Worm (Caenorhabditis elegans) whole organism, mixed stage, embryonic: ENCODE measurements around the gene C17A2.7.

Experiments used
- M03D4.4 ChIP-seq: sonication (generic microtip); optimal IDR thresholded peaks from 2 replicates; lab custom pipeline; 2017; ENCODE audit warnings: mild to moderate bottlenecking, missing genetic modification characterization, missing compliant biosample characterization
- bed-3 ChIP-seq: fragments of 200-800 bp; sonication (Bioruptor generic); optimal IDR thresholded peaks from 3 replicates; lab custom pipeline; 2018; ENCODE audit warnings: mild to moderate bottlenecking, missing genetic modification characterization, moderate library complexity, missing compliant biosample characterization
- blmp-1 ChIP-seq: fragments of 150-350 bp; optimal IDR thresholded peaks from 2 replicates; lab custom pipeline; 2014; ENCODE audit warnings: missing biosample characterization, missing genetic modification characterization
- ceh-39 ChIP-seq: fragments of 150-350 bp; optimal IDR thresholded peaks from 2 replicates; lab custom pipeline; 2014; ENCODE audit warnings: missing biosample characterization, missing genetic modification characterization
- ceh-43 ChIP-seq: fragments of 200-800 bp; sonication (Bioruptor generic); optimal IDR thresholded peaks from 2 replicates; lab custom pipeline; 2018; ENCODE audit warnings: mild to moderate bottlenecking, missing genetic modification characterization, moderate library complexity, missing compliant biosample characterization
- ceh-83 ChIP-seq: fragments of 200-800 bp; sonication (Bioruptor generic); optimal IDR thresholded peaks from 2 replicates; lab custom pipeline; 2018; ENCODE audit warnings: mild to moderate bottlenecking, missing genetic modification characterization, missing compliant biosample characterization
- ces-1 ChIP-seq: fragments of 150-350 bp; optimal IDR thresholded peaks from 2 replicates; lab custom pipeline; 2014; ENCODE audit warnings: missing biosample characterization, missing genetic modification reagents, missing genetic modification characterization
- cnd-1 ChIP-seq: fragments of 200-800 bp; sonication (Bioruptor generic); optimal IDR thresholded peaks from 2 replicates; lab custom pipeline; 2018; ENCODE audit warnings: mild to moderate bottlenecking, missing genetic modification characterization, missing compliant biosample characterization
- elt-1 ChIP-seq: sonication (generic microtip); optimal IDR thresholded peaks from 2 replicates; lab custom pipeline; 2017; ENCODE audit warnings: missing genetic modification characterization, mild to moderate bottlenecking, missing compliant biosample characterization, antibody characterized with exemption, moderate library complexity, borderline replicate concordance; ENCODE audit not compliant: insufficient read depth
- elt-3 ChIP-seq: fragments of 150-350 bp; optimal IDR thresholded peaks from 2 replicates; lab custom pipeline; 2014; ENCODE audit warnings: missing biosample characterization, missing genetic modification characterization
- hlh-1 ChIP-seq: fragments of 150-350 bp; optimal IDR thresholded peaks from 2 replicates; lab custom pipeline; 2014; ENCODE audit warnings: missing biosample characterization, missing genetic modification reagents, missing genetic modification characterization
- lin-13 ChIP-seq: fragments of 150-350 bp; optimal IDR thresholded peaks from 2 replicates; lab custom pipeline; 2014; ENCODE audit warnings: missing biosample characterization, missing genetic modification characterization
- lin-32 ChIP-seq: fragments of 200-800 bp; sonication (Bioruptor generic); optimal IDR thresholded peaks from 2 replicates; lab custom pipeline; 2018; ENCODE audit warnings: mild to moderate bottlenecking, missing genetic modification characterization, missing compliant biosample characterization
- lsy-2 ChIP-seq: fragments of 150-350 bp; optimal IDR thresholded peaks from 2 replicates; lab custom pipeline; 2014; ENCODE audit warnings: missing biosample characterization, missing genetic modification characterization
- mep-1 ChIP-seq: fragments of 150-350 bp; optimal IDR thresholded peaks from 2 replicates; lab custom pipeline; 2017; ENCODE audit warnings: missing biosample characterization, missing genetic modification reagents, missing genetic modification characterization, inconsistent platforms
- mls-2 ChIP-seq: sonication (generic microtip); optimal IDR thresholded peaks from 2 replicates; lab custom pipeline; 2016; ENCODE audit warnings: mild to moderate bottlenecking, missing genetic modification characterization, moderate library complexity, missing compliant biosample characterization
- nhr-2 ChIP-seq: fragments of 150-350 bp; optimal IDR thresholded peaks from 2 replicates; lab custom pipeline; 2014; ENCODE audit warnings: missing biosample characterization, missing genetic modification characterization
- nhr-237 ChIP-seq: fragments of 150-350 bp; optimal IDR thresholded peaks from 2 replicates; lab custom pipeline; 2014; ENCODE audit warnings: missing biosample characterization, missing genetic modification characterization
- nhr-28 ChIP-seq: fragments of 150-350 bp; optimal IDR thresholded peaks from 2 replicates; lab custom pipeline; 2014; ENCODE audit warnings: missing biosample characterization, missing genetic modification characterization
- nhr-76 ChIP-seq: sonication (generic microtip); optimal IDR thresholded peaks from 2 replicates; lab custom pipeline; 2017; ENCODE audit warnings: missing biosample characterization, missing genetic modification characterization
- pha-4 ChIP-seq: fragments of 150-350 bp; optimal IDR thresholded peaks from 2 replicates; lab custom pipeline; 2018; ENCODE audit warnings: missing biosample characterization, missing genetic modification reagents, missing genetic modification characterization
- sem-2 ChIP-seq: fragments of 200-800 bp; sonication (Bioruptor generic); optimal IDR thresholded peaks from 2 replicates; lab custom pipeline; 2018; ENCODE audit warnings: mild to moderate bottlenecking, missing genetic modification characterization, missing compliant biosample characterization
- snpc-4 ChIP-seq: fragments of 150-350 bp; optimal IDR thresholded peaks from 2 replicates; lab custom pipeline; 2014; ENCODE audit warnings: missing biosample characterization, missing genetic modification characterization
- sptf-1 ChIP-seq: sonication (generic microtip); optimal IDR thresholded peaks from 2 replicates; lab custom pipeline; 2017; ENCODE audit warnings: mild to moderate bottlenecking, missing genetic modification characterization, moderate library complexity, missing compliant biosample characterization
- tbx-8 ChIP-seq: fragments of 200-800 bp; sonication (Bioruptor generic); optimal IDR thresholded peaks from 2 replicates; lab custom pipeline; 2018; ENCODE audit warnings: mild to moderate bottlenecking, missing genetic modification characterization, moderate library complexity, missing compliant biosample characterization
- unc-120 ChIP-seq: sonication (generic microtip); optimal IDR thresholded peaks from 2 replicates; lab custom pipeline; 2017; ENCODE audit warnings: missing genetic modification characterization, missing compliant biosample characterization; ENCODE audit not compliant: poor library complexity, severe bottlenecking
- unc-62 ChIP-seq: fragments of 150-350 bp; optimal IDR thresholded peaks from 2 replicates; lab custom pipeline; 2014; ENCODE audit warnings: missing biosample characterization, missing genetic modification reagents, missing genetic modification characterization
- zip-8 ChIP-seq: fragments of 150-350 bp; optimal IDR thresholded peaks from 2 replicates; lab custom pipeline; 2014; ENCODE audit warnings: missing biosample characterization, missing genetic modification characterization
- ztf-11 ChIP-seq: fragments of 150-350 bp; optimal IDR thresholded peaks from 2 replicates; lab custom pipeline; 2014; ENCODE audit warnings: missing biosample characterization, missing genetic modification characterization

Gene C17A2.7

ce11 chrII:3843305-3843704 is at the start of gene C17A2.7, which contains the start of gene C17A2.3:
C17A2.7 (minus strand) TSS chrII:3843405.
C17A2.3 (plus strand) TSS chrII:3843609.
- TF ChIP-seq elt-1 (tag; lab: Kevin White, UChicago) (peak; percentile 36), lin-32 (GFP tag; lab: Kevin White, UChicago) (no peak)

- TF ChIP-seq ztf-11 (no peak), blmp-1 (tag; lab: Kevin White, UChicago) (no peak), lin-13 (tag; lab: Kevin White, UChicago) (no peak), nhr-2 (tag; lab: Kevin White, UChicago) (no peak), ceh-39 (tag; lab: Kevin White, UChicago) (no peak), cnd-1 (tag; lab: Kevin White, UChicago) (no peak), unc-62 (no peak), hlh-1 (tag; lab: Kevin White, UChicago) (no peak), mls-2 (no peak), bed-3 (GFP tag; lab: Kevin White, UChicago) (no peak), ces-1 (GFP tag; lab: Kevin White, UChicago) (no peak), nhr-237 (tag; lab: Kevin White, UChicago) (no peak), ceh-83 (no peak), lsy-2 (tag; lab: Kevin White, UChicago) (no peak), elt-3 (tag; lab: Kevin White, UChicago) (no peak), sem-2 (GFP tag; lab: Kevin White, UChicago) (no peak), tbx-8 (GFP tag; lab: Kevin White, UChicago) (no peak)
- TF ChIP-seq, all 35 proteins: peak for 0
Observed at ce11 chrII:3891124-3891523, 47.9 kb upstream of the C17A2.7 start, which contains the start of gene F53C3.8. F53C3.8 (plus strand) TSS chrII:3891424.

- TF ChIP-seq blmp-1 (tag; lab: Kevin White, UChicago) (no peak), snpc-4 (no peak), elt-1 (tag; lab: Kevin White, UChicago) (no peak), ceh-43 (GFP tag; lab: Kevin White, UChicago) (no peak), pha-4 (tag; lab: Kevin White, UChicago) (no peak), tbx-8 (GFP tag; lab: Kevin White, UChicago) (no peak), lin-32 (GFP tag; lab: Kevin White, UChicago) (no peak), elt-3 (tag; lab: Kevin White, UChicago) (no peak), ztf-11 (no peak), mls-2 (no peak), nhr-28 (no peak), ceh-39 (tag; lab: Kevin White, UChicago) (no peak)
Observed at ce11 chrII:3879945-3880344, 36.7 kb upstream of the C17A2.7 start, which contains the start of gene nhr-166. nhr-166 (plus strand) TSS chrII:3880245.

ce11 chrII:3878330-3878729 is 35.1 kb upstream of the C17A2.7 start, which contains the start of gene srh-250:
srh-250 (plus strand) TSS chrII:3878630.
- TF ChIP-seq ces-1 (GFP tag; lab: Kevin White, UChicago) (no peak), unc-120 (tag; lab: Kevin White, UChicago) (no peak), M03D4.4 (no peak), tbx-8 (GFP tag; lab: Kevin White, UChicago) (no peak), nhr-76 (no peak), nhr-28 (no peak)

- no peak for TF ChIP-seq mep-1 (tag; lab: Kevin White, UChicago)
- TF ChIP-seq tbx-8 (GFP tag; lab: Kevin White, UChicago), result no peak
- TF ChIP-seq M03D4.4, result no peak
- no peak for TF ChIP-seq unc-62
- no peak for TF ChIP-seq zip-8 (tag; lab: Kevin White, UChicago)
- TF ChIP-seq cnd-1 (tag; lab: Kevin White, UChicago), result no peak
- TF ChIP-seq nhr-76, result no peak
- TF ChIP-seq ceh-43 (GFP tag; lab: Kevin White, UChicago), result no peak
- no peak for TF ChIP-seq ces-1 (GFP tag; lab: Kevin White, UChicago)
- no peak for TF ChIP-seq hlh-1 (tag; lab: Kevin White, UChicago)
- no peak for TF ChIP-seq elt-3 (tag; lab: Kevin White, UChicago)
- TF ChIP-seq sptf-1 (tag; lab: Kevin White, UChicago), result no peak
- TF ChIP-seq ceh-83, result no peak
- TF ChIP-seq pha-4 (tag; lab: Kevin White, UChicago), result no peak
- TF ChIP-seq, all 35 proteins: peak for 0
Observed at ce11 chrII:3877874-3878273, 34.7 kb upstream of the C17A2.7 start, which contains the start of gene sdz-7. sdz-7 (minus strand) TSS chrII:3877974.
